Fruit fly (Drosophila melanogaster): ENCODE data around the gene Grp170.

Gene Grp170

dm6 chrX:2262511-2262910 is 12.4 kb downstream of the Grp170 start, which contains the start of the genes temp and CG3071 (continued):
- TF ChIP-seq hb (GFP tag; IDR thresholded peaks at IDR 0.05; ENCODE audit: partially characterized antibody) = no peak
- TF ChIP-seq wek (GFP tag; optimal IDR thresholded peaks at IDR 0.05) = no peak
- TF ChIP-seq CG4617 (GFP tag; optimal IDR thresholded peaks at IDR 0.05; ENCODE audit: borderline replicate concordance) = peak; percentile 46
- TF ChIP-seq CG12155 (GFP tag; optimal IDR thresholded peaks at IDR 0.05) = peak; percentile 65
- TF ChIP-seq CG10431 (GFP tag; optimal IDR thresholded peaks at IDR 0.05) = peak; percentile 11
- TF ChIP-seq gcm2 (GFP tag; optimal IDR thresholded peaks at IDR 0.05) = no peak
- TF ChIP-seq CG13775 (GFP tag; optimal IDR thresholded peaks at IDR 0.05) = peak; percentile 78
- no peak for TF ChIP-seq toy (GFP tag; IDR thresholded peaks at IDR 0.05)
- peak; percentile 21; the same call in 1 of the 2 replicates for TF ChIP-seq CG11247 (GFP tag; IDR thresholded peaks at IDR 0.05)
- TF ChIP-seq hth (optimal IDR thresholded peaks at IDR 0.05) = no peak
- TF ChIP-seq CG6765 (GFP tag; optimal IDR thresholded peaks at IDR 0.05) = no peak
- no peak for TF ChIP-seq sim (GFP tag; IDR thresholded peaks at IDR 0.05)
- TF ChIP-seq CG4820 (GFP tag; optimal IDR thresholded peaks at IDR 0.05) = peak; percentile 44
- no peak for TF ChIP-seq luna (GFP tag; optimal IDR thresholded peaks at IDR 0.05)
- TF ChIP-seq zfh1 (GFP tag; IDR thresholded peaks at IDR 0.05) = no peak
- peak; percentile 56 for TF ChIP-seq bab2 (GFP tag; optimal IDR thresholded peaks at IDR 0.05)
- TF ChIP-seq br (optimal IDR thresholded peaks at IDR 0.05) = no peak
- TF ChIP-seq schlank (tag; optimal IDR thresholded peaks at IDR 0.05) = no peak
- no peak for TF ChIP-seq CG3838 (GFP tag; optimal IDR thresholded peaks at IDR 0.05)
- no peak for TF ChIP-seq CG8478 (optimal IDR thresholded peaks at IDR 0.05)
- TF ChIP-seq Dek (tag; optimal IDR thresholded peaks at IDR 0.05) = peak; percentile 66
- TF ChIP-seq Eip74EF (GFP tag; optimal IDR thresholded peaks at IDR 0.05) = no peak
- TF ChIP-seq grn (GFP tag; optimal IDR thresholded peaks at IDR 0.05) = no peak
- TF ChIP-seq Hsf (GFP tag; optimal IDR thresholded peaks at IDR 0.05) = peak; percentile 76
- no peak for TF ChIP-seq jigr1 (GFP tag; IDR thresholded peaks at IDR 0.05)
- TF ChIP-seq Blimp-1 (GFP tag; optimal IDR thresholded peaks at IDR 0.05) = no peak
- no peak for TF ChIP-seq yki (optimal IDR thresholded peaks at IDR 0.05)
- no peak for TF ChIP-seq CG18764 (GFP tag; optimal IDR thresholded peaks at IDR 0.05)
- no peak for TF ChIP-seq salm (tag; optimal IDR thresholded peaks at IDR 0.05)
- TF ChIP-seq cas (GFP tag; IDR thresholded peaks at IDR 0.05) = no peak
- TF ChIP-seq Spps (tag; optimal IDR thresholded peaks at IDR 0.05) = peak; percentile 5
- TF ChIP-seq Six4 (GFP tag; optimal IDR thresholded peaks at IDR 0.05) = no peak
- no peak for TF ChIP-seq vvl (GFP tag; IDR thresholded peaks at IDR 0.05)
- no peak for TF ChIP-seq CG13123 (GFP tag; optimal IDR thresholded peaks at IDR 0.05)
- TF ChIP-seq prd (optimal IDR thresholded peaks at IDR 0.05) = no peak
- TF ChIP-seq prd (GFP tag; IDR thresholded peaks at IDR 0.05) = peak; percentile 66; the same call in 2 of the 3 replicates
- no peak for TF ChIP-seq Sox102F (GFP tag; optimal IDR thresholded peaks at IDR 0.05)
- no peak for TF ChIP-seq bigmax (GFP tag; optimal IDR thresholded peaks at IDR 0.05)
- no peak for TF ChIP-seq CG34224 (GFP tag; IDR thresholded peaks at IDR 0.05; ENCODE audit: partially characterized antibody)
- peak; percentile 64 for TF ChIP-seq CG17186 (GFP tag; optimal IDR thresholded peaks at IDR 0.05)
- peak; percentile 81 for TF ChIP-seq hkb (optimal IDR thresholded peaks at IDR 0.05)
- no peak for TF ChIP-seq hkb (GFP tag; IDR thresholded peaks at IDR 0.05)
- TF ChIP-seq PHDP (tag; optimal IDR thresholded peaks at IDR 0.05) = peak; percentile 39
- TF ChIP-seq NC2β (GFP tag; optimal IDR thresholded peaks at IDR 0.05) = peak; percentile 59
- TF ChIP-seq CG14710 (tag; optimal IDR thresholded peaks at IDR 0.05) = peak; percentile 75
- TF ChIP-seq Fer3 (tag; optimal IDR thresholded peaks at IDR 0.05) = peak; percentile 21
- peak; percentile 26; the same call in 1 of the 2 replicates for TF ChIP-seq esg (GFP tag; conservative IDR thresholded peaks at IDR 0.05)
- peak in 1 of 3 experiments; percentile 70 for TF ChIP-seq lola (GFP tag; optimal IDR thresholded peaks at IDR 0.05)
- peak; percentile 71 for TF ChIP-seq CG9932 (GFP tag; IDR thresholded peaks at IDR 0.05)
- TF ChIP-seq trem (tag; optimal IDR thresholded peaks at IDR 0.05) = peak; percentile 51
- TF ChIP-seq Deaf1 (tag; optimal IDR thresholded peaks at IDR 0.05) = peak; percentile 30
- peak; percentile 9 for TF ChIP-seq HHEX (GFP tag; optimal IDR thresholded peaks at IDR 0.05)
- TF ChIP-seq CG10654 (GFP tag; optimal IDR thresholded peaks at IDR 0.05) = peak; percentile 9

Data from whole organism, embryonic.